Fruit fly (Drosophila melanogaster) whole organism, prepupa: ENCODE results near the gene RhoGEF4.
A peak's percentile ranks its signal among the peaks of the same experiment; 100 is the strongest.

ENCODE experiments used
- Blimp-1 ChIP-seq: fragments of 200-800 bp; sonication (Bioruptor generic); optimal IDR thresholded peaks from 3 replicates; lab custom pipeline; 2017; ENCODE audit warnings: missing biosample characterization, missing genetic modification characterization, mild to moderate bottlenecking, moderate library complexity, missing genetic modification reagents
- CG10669 ChIP-seq: fragments of 200-800 bp; sonication (Bioruptor generic); optimal IDR thresholded peaks from 3 replicates; lab custom pipeline; 2018; ENCODE audit warnings: missing biosample characterization, mild to moderate bottlenecking, missing genetic modification characterization, moderate library complexity
- CG11294 ChIP-seq: fragments of 200-800 bp; sonication (Bioruptor generic); IDR thresholded peaks from 2 replicates; pipeline ENCODE4 v1.3.6; 2022; ENCODE audit warnings: missing biosample characterization, missing genetic modification characterization
- CG11902 ChIP-seq: fragments of 200-800 bp; sonication (Bioruptor generic); optimal IDR thresholded peaks from 3 replicates; lab custom pipeline; 2016; ENCODE audit warnings: missing biosample characterization, missing genetic modification characterization
- CG15336 ChIP-seq: fragments of 200-800 bp; sonication (Bioruptor generic); IDR thresholded peaks from 2 replicates; pipeline ENCODE4 v1.3.6; 2022; ENCODE audit warnings: missing biosample characterization, missing genetic modification characterization
- CG1621 ChIP-seq: fragments of 200-800 bp; sonication (Bioruptor generic); optimal IDR thresholded peaks from 3 replicates; lab custom pipeline; 2018; ENCODE audit warnings: missing biosample characterization, mild to moderate bottlenecking, missing genetic modification characterization
- CG16779 ChIP-seq: fragments of 200-800 bp; sonication (Bioruptor generic); optimal IDR thresholded peaks from 3 replicates; lab custom pipeline; 2017; ENCODE audit warnings: missing biosample characterization, mild to moderate bottlenecking, missing genetic modification characterization
- CG3032 ChIP-seq: fragments of 200-800 bp; optimal IDR thresholded peaks from 2 replicates; lab custom pipeline; 2019; ENCODE audit warnings: missing biosample characterization, mild to moderate bottlenecking, missing genetic modification characterization, moderate library complexity
- CG31627 ChIP-seq: fragments of 200-800 bp; sonication (Bioruptor generic); optimal IDR thresholded peaks from 3 replicates; lab custom pipeline; 2016; ENCODE audit warnings: missing biosample characterization, missing genetic modification characterization
- CG32006 ChIP-seq: fragments of 200-800 bp; sonication (Bioruptor generic); optimal IDR thresholded peaks from 3 replicates; lab custom pipeline; 2017; ENCODE audit warnings: missing biosample characterization, mild to moderate bottlenecking, missing genetic modification characterization
- CG3919 ChIP-seq: fragments of 200-800 bp; sonication (Bioruptor generic); optimal IDR thresholded peaks from 3 replicates; lab custom pipeline; 2016; ENCODE audit warnings: missing biosample characterization, missing genetic modification characterization
- CG4318 ChIP-seq: fragments of 200-800 bp; sonication (Bioruptor generic); optimal IDR thresholded peaks from 3 replicates; lab custom pipeline; 2017; ENCODE audit warnings: missing biosample characterization, mild to moderate bottlenecking, missing genetic modification characterization
- CG6163 ChIP-seq: fragments of 200-800 bp; sonication (Bioruptor generic); IDR thresholded peaks from 3 replicates; pipeline ENCODE4 v1.3.6; 2022; ENCODE audit warnings: missing biosample characterization, missing genetic modification characterization
- CG6276 ChIP-seq: fragments of 200-800 bp; sonication (Bioruptor generic); optimal IDR thresholded peaks from 2 replicates; lab custom pipeline; 2017; ENCODE audit warnings: missing biosample characterization, mild to moderate bottlenecking, missing genetic modification characterization
- CG6792 ChIP-seq: fragments of 200-800 bp; sonication (Bioruptor generic); optimal IDR thresholded peaks from 3 replicates; lab custom pipeline; 2016; ENCODE audit warnings: missing biosample characterization, missing genetic modification characterization
- CG6808 ChIP-seq: fragments of 200-800 bp; sonication (Bioruptor generic); optimal IDR thresholded peaks from 3 replicates; lab custom pipeline; 2017; ENCODE audit warnings: missing biosample characterization, missing genetic modification characterization, mild to moderate bottlenecking, moderate library complexity, missing genetic modification reagents
- CG6854 ChIP-seq: fragments of 200-800 bp; sonication (Bioruptor generic); optimal IDR thresholded peaks from 2 replicates; lab custom pipeline; 2017; ENCODE audit warnings: missing biosample characterization, mild to moderate bottlenecking, missing genetic modification characterization
- CG7368 ChIP-seq: fragments of 200-800 bp; sonication (Bioruptor generic); optimal IDR thresholded peaks from 3 replicates; lab custom pipeline; 2016; ENCODE audit warnings: missing biosample characterization, missing genetic modification characterization
- CG8119 ChIP-seq: fragments of 200-800 bp; sonication (Bioruptor generic); IDR thresholded peaks from 3 replicates; pipeline ENCODE4 v1.3.6; 2022; ENCODE audit warnings: missing biosample characterization, missing genetic modification characterization
- CG8632 ChIP-seq: fragments of 200-800 bp; sonication (Bioruptor generic); optimal IDR thresholded peaks from 3 replicates; lab custom pipeline; 2016; ENCODE audit warnings: missing biosample characterization, missing genetic modification characterization
- Eip75B ChIP-seq: fragments of 200-800 bp; sonication (Bioruptor generic); optimal IDR thresholded peaks from 3 replicates; lab custom pipeline; 2016; ENCODE audit warnings: missing biosample characterization, missing genetic modification characterization
- Eip78C ChIP-seq: fragments of 200-800 bp; sonication (Bioruptor generic); peaks from one replicate; lab custom pipeline; 2016; ENCODE audit warnings: missing biosample characterization, missing genetic modification characterization
- Eip93F ChIP-seq: fragments of 200-800 bp; sonication (Bioruptor generic); optimal IDR thresholded peaks from 2 replicates; lab custom pipeline; 2016; ENCODE audit warnings: missing biosample characterization, mild to moderate bottlenecking, missing genetic modification characterization
- Ets21C ChIP-seq: fragments of 200-800 bp; sonication (Bioruptor generic); optimal IDR thresholded peaks from 3 replicates; lab custom pipeline; 2016; ENCODE audit warnings: missing biosample characterization, missing genetic modification characterization
- Ets96B ChIP-seq: fragments of 200-800 bp; optimal IDR thresholded peaks from 2 replicates; lab custom pipeline; 2019; ENCODE audit warnings: missing biosample characterization, mild to moderate bottlenecking, missing genetic modification characterization, moderate library complexity
- Hr4 ChIP-seq: fragments of 200-800 bp; sonication (Bioruptor generic); optimal IDR thresholded peaks from 3 replicates; lab custom pipeline; 2016; ENCODE audit warnings: missing biosample characterization, missing genetic modification characterization
- Met ChIP-seq: fragments of 200-800 bp; sonication (Bioruptor generic); optimal IDR thresholded peaks from 3 replicates; lab custom pipeline; 2016; ENCODE audit warnings: missing biosample characterization, missing genetic modification characterization
- OdsH ChIP-seq: fragments of 200-800 bp; sonication (Bioruptor generic); optimal IDR thresholded peaks from 3 replicates; lab custom pipeline; 2016; ENCODE audit warnings: missing biosample characterization, missing genetic modification characterization
- Smox ChIP-seq: fragments of 200-800 bp; sonication (Bioruptor generic); optimal IDR thresholded peaks from 3 replicates; lab custom pipeline; 2016; ENCODE audit warnings: missing biosample characterization, missing genetic modification characterization
- Sox102F ChIP-seq: fragments of 200-800 bp; sonication (Bioruptor generic); optimal IDR thresholded peaks from 2 replicates; lab custom pipeline; 2016; ENCODE audit warnings: missing biosample characterization, mild to moderate bottlenecking, missing genetic modification characterization
- Sox15 ChIP-seq: fragments of 200-800 bp; sonication (Bioruptor generic); optimal IDR thresholded peaks from 3 replicates; lab custom pipeline; 2016; ENCODE audit warnings: missing biosample characterization, missing genetic modification characterization
- acj6 ChIP-seq: fragments of 200-800 bp; sonication (Bioruptor generic); optimal IDR thresholded peaks from 3 replicates; lab custom pipeline; 2016; ENCODE audit warnings: missing biosample characterization, missing genetic modification characterization
- cyc ChIP-seq: fragments of 200-800 bp; sonication (Bioruptor generic); optimal IDR thresholded peaks from 3 replicates; lab custom pipeline; 2016; ENCODE audit warnings: missing biosample characterization, missing genetic modification characterization
- dsx ChIP-seq: fragments of 200-800 bp; optimal IDR thresholded peaks from 3 replicates; lab custom pipeline; 2019; ENCODE audit warnings: missing biosample characterization, mild to moderate bottlenecking, missing genetic modification characterization, moderate library complexity; ENCODE audit not compliant: poor library complexity, severe bottlenecking
- esn ChIP-seq: fragments of 200-800 bp; sonication (Bioruptor generic); optimal IDR thresholded peaks from 2 replicates; lab custom pipeline; 2016; ENCODE audit warnings: missing biosample characterization, mild to moderate bottlenecking, missing genetic modification characterization, moderate library complexity
- fkh ChIP-seq: fragments of 200-800 bp; sonication (Bioruptor generic); optimal IDR thresholded peaks from 3 replicates; lab custom pipeline; 2017; ENCODE audit warnings: missing biosample characterization, mild to moderate bottlenecking, missing genetic modification characterization, moderate library complexity
- lz ChIP-seq: fragments of 200-800 bp; sonication (Bioruptor generic); optimal IDR thresholded peaks from 3 replicates; lab custom pipeline; 2016; ENCODE audit warnings: missing biosample characterization, missing genetic modification characterization
- net ChIP-seq: fragments of 200-800 bp; sonication (Bioruptor generic); optimal IDR thresholded peaks from 3 replicates; lab custom pipeline; 2016; ENCODE audit warnings: missing biosample characterization, missing genetic modification characterization
- spab ChIP-seq: fragments of 200-800 bp; sonication (Bioruptor generic); optimal IDR thresholded peaks from 2 replicates; lab custom pipeline; 2017; ENCODE audit warnings: missing biosample characterization, mild to moderate bottlenecking, missing genetic modification characterization, missing genetic modification reagents
- ss ChIP-seq, 2 experiments: fragments of 200-800 bp; sonication (Bioruptor generic); optimal IDR thresholded peaks; 2 replicates in 1 of 2; 3 replicates in 1 of 2; lab custom pipeline; 2017 to 2018; ENCODE audit warnings: mild to moderate bottlenecking in 2 of 2, missing biosample characterization in 2 of 2, missing genetic modification characterization in 2 of 2, moderate library complexity in 1 of 2
- svp ChIP-seq: fragments of 200-800 bp; sonication (Bioruptor generic); peaks from one replicate; lab custom pipeline; 2016; ENCODE audit warnings: missing biosample characterization, missing genetic modification characterization
- topi ChIP-seq: fragments of 200-800 bp; sonication (Bioruptor generic); optimal IDR thresholded peaks from 3 replicates; lab custom pipeline; 2016; ENCODE audit warnings: missing biosample characterization, missing genetic modification characterization
- vri ChIP-seq: fragments of 200-800 bp; sonication (Bioruptor generic); optimal IDR thresholded peaks from 3 replicates; lab custom pipeline; 2016; ENCODE audit warnings: missing biosample characterization, mild to moderate bottlenecking, missing genetic modification characterization

The RhoGEF4 gene

dm6 chr3L:7347984-7348631 lies 24.9 kb upstream of the RhoGEF4 start, which contains the start of the genes Srp19 and qm (continued):
- no peak for TF ChIP-seq acj6 (GFP tag; lab: Kevin White, UChicago)
- no peak for TF ChIP-seq CG11294 (GFP tag; lab: Robert Waterston, UW)
- no peak for TF ChIP-seq Hr4 (GFP tag; lab: Kevin White, UChicago)
- TF ChIP-seq Ets21C (GFP tag; lab: Kevin White, UChicago) = no peak
- TF ChIP-seq CG31627 (GFP tag; lab: Kevin White, UChicago) = peak; percentile 50
- TF ChIP-seq Eip78C (GFP tag; lab: Kevin White, UChicago) = peak; percentile 52
- TF ChIP-seq CG16779 (tag; lab: Kevin White, UChicago) = no peak
- no peak for TF ChIP-seq OdsH (GFP tag; lab: Kevin White, UChicago)
- TF ChIP-seq CG7368 (GFP tag; lab: Kevin White, UChicago) = no peak
- peak; percentile 33 for TF ChIP-seq CG3032
- peak; percentile 65 for TF ChIP-seq CG6854 (GFP tag; lab: Kevin White, UChicago)
- peak; percentile 15 for TF ChIP-seq CG32006 (GFP tag; lab: Kevin White, UChicago)
- TF ChIP-seq CG8119 (GFP tag; lab: Robert Waterston, UW) = peak; percentile 52; the same call in 1 of the 3 replicates
- peak; percentile 35 for TF ChIP-seq CG1621
- no peak for TF ChIP-seq CG4318 (GFP tag; lab: Kevin White, UChicago)
- peak; percentile 38 for TF ChIP-seq topi (GFP tag; lab: Kevin White, UChicago)
- TF ChIP-seq esn = peak; percentile 66
- no peak for TF ChIP-seq Smox
- TF ChIP-seq Sox15 (GFP tag; lab: Kevin White, UChicago) = no peak
- TF ChIP-seq Met (GFP tag; lab: Kevin White, UChicago) = no peak
- TF ChIP-seq, all 60 proteins: peak for 23

DNA sequence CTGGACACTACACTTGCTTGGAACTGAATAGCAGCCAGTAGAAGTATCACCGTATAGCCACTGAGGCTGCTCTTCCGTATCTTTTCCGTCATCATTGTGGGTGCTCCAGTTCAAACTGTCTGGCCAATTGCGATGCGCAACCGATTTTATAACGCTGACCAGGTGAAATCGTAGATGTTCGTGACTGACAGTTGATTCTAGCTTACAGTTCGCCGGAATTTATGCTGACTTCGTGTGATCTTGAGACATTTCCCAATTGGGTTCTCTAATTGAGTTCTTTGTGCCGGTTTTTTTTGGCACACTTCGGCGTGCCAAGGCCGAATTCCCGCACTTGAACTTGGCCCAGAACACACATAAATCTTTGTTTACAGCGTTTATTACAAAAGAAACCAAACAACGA lies 23.7 kb upstream of the RhoGEF4 start, which contains the start of gene CG14834:
Gene CG14834, minus strand, starts transcription at position 173 of the 400 bp plus-strand sequence.
- TF ChIP-seq Ets96B (tag; lab: Kevin White, UChicago) (no peak), esn (no peak), CG11902 (GFP tag; lab: Kevin White, UChicago) (no peak), CG6163 (GFP tag; lab: Robert Waterston, UW) (no peak), dsx (GFP tag; lab: Kevin White, UChicago) (no peak), Ets21C (GFP tag; lab: Kevin White, UChicago) (no peak), CG10669 (GFP tag; lab: Kevin White, UChicago) (no peak), CG3032 (no peak), ss (GFP tag; optimal IDR thresholded peaks at IDR 0.05; lab: Kevin White, UChicago) (no peak), vri (no peak), CG11294 (GFP tag; lab: Robert Waterston, UW) (no peak), CG3919 (GFP tag; lab: Kevin White, UChicago) (no peak), svp (GFP tag; lab: Kevin White, UChicago) (no peak), cyc (no peak), CG6808 (GFP tag; lab: Kevin White, UChicago) (no peak), Eip93F (GFP tag; lab: Kevin White, UChicago) (no peak)

DNA sequence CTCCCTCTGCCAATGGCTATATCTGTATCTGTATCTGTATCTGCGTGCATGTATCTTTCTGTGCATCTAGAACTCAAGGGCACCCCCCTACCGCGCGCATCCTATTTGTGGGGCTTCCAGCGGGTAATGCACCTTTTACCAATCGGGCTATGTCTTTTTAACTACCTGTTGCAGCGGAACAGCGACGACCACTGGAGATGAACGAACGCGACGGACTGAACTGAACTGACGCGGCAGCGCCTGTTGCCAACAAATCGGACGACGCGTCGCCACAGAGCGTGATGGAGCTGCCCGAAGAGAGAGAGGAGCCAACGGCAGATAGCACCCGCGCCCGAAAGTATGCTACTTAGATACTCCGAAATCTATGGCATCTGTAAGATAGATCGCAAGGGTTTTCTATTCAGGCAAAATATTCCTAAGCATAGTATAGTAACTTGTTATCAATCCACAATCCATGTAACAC lies 21.8 kb upstream of the RhoGEF4 start, which contains the start of gene Cln7:
Gene Cln7, minus strand, starts transcription at position 219 of the 463 bp plus-strand sequence.
- TF ChIP-seq CG32006 (GFP tag; lab: Kevin White, UChicago) = no peak
- no peak; the same call in 1 of the 2 replicates for TF ChIP-seq CG11294 (GFP tag; lab: Robert Waterston, UW)
- TF ChIP-seq svp (GFP tag; lab: Kevin White, UChicago) = no peak
- peak; percentile 56 for TF ChIP-seq topi (GFP tag; lab: Kevin White, UChicago)
- no peak for TF ChIP-seq Met (GFP tag; lab: Kevin White, UChicago)
- no peak for TF ChIP-seq Hr4 (GFP tag; lab: Kevin White, UChicago)
- TF ChIP-seq CG15336 (GFP tag; lab: Robert Waterston, UW) = peak; percentile 63
- no peak for TF ChIP-seq acj6 (GFP tag; lab: Kevin White, UChicago)
- peak; percentile 78 for TF ChIP-seq Eip93F (GFP tag; lab: Kevin White, UChicago)
- TF ChIP-seq ss (GFP tag; optimal IDR thresholded peaks at IDR 0.05; lab: Kevin White, UChicago) = peak; percentile 69 to 72
- TF ChIP-seq CG3032 = peak; percentile 3
- no peak for TF ChIP-seq cyc
- peak; percentile 5 for TF ChIP-seq spab (GFP tag; lab: Kevin White, UChicago)
- no peak for TF ChIP-seq Sox102F (GFP tag; lab: Kevin White, UChicago)
- TF ChIP-seq Eip78C (GFP tag; lab: Kevin White, UChicago) = peak; percentile 83
- peak; percentile 39 for TF ChIP-seq CG8632 (GFP tag; lab: Kevin White, UChicago)
- peak; percentile 70 for TF ChIP-seq vri
- peak; percentile 2 for TF ChIP-seq Blimp-1 (GFP tag; lab: Kevin White, UChicago)
- TF ChIP-seq CG6276 (GFP tag; lab: Kevin White, UChicago) = peak; percentile 26
- peak; percentile 25 for TF ChIP-seq CG6792 (GFP tag; lab: Kevin White, UChicago)
- TF ChIP-seq lz (GFP tag; lab: Kevin White, UChicago) = no peak
- TF ChIP-seq net (GFP tag; lab: Kevin White, UChicago) = peak; percentile 62
- TF ChIP-seq CG10669 (GFP tag; lab: Kevin White, UChicago) = peak; percentile 3
- TF ChIP-seq CG8119 (GFP tag; lab: Robert Waterston, UW) = no peak; the same call in 1 of the 3 replicates
- peak; percentile 32 for TF ChIP-seq fkh
- TF ChIP-seq CG7368 (GFP tag; lab: Kevin White, UChicago) = peak; percentile 30
- TF ChIP-seq CG6163 (GFP tag; lab: Robert Waterston, UW) = peak; percentile 90
- peak; percentile 65 for TF ChIP-seq Eip75B (GFP tag; lab: Kevin White, UChicago)
- peak; percentile 69 for TF ChIP-seq dsx (GFP tag; lab: Kevin White, UChicago)
